Fruit fly (Drosophila melanogaster) whole organism, embryonic: ENCODE data around the gene MtnF.

Experiments
- Blimp-1 ChIP-seq: fragments of 200-800 bp; sonication (Bioruptor generic); optimal IDR thresholded peaks from 3 replicates; lab custom pipeline; 2018; ENCODE audit warnings: missing biosample characterization, missing genetic modification characterization, mild to moderate bottlenecking, moderate library complexity, missing genetic modification reagents
- BtbVII ChIP-seq: fragments of 200-800 bp; sonication (Bioruptor generic); optimal IDR thresholded peaks from 3 replicates; lab custom pipeline; 2017; ENCODE audit warnings: missing biosample characterization, mild to moderate bottlenecking, missing genetic modification characterization
- Bteb2 ChIP-seq: fragments of 200-800 bp; sonication (Bioruptor generic); optimal IDR thresholded peaks from 2 replicates; lab custom pipeline; 2016; ENCODE audit warnings: missing biosample characterization, missing genetic modification characterization
- CG10267 ChIP-seq: fragments of 200-800 bp; sonication (Bioruptor generic); optimal IDR thresholded peaks from 2 replicates; lab custom pipeline; 2018; ENCODE audit warnings: missing biosample characterization, mild to moderate bottlenecking, missing genetic modification characterization, moderate library complexity
- CG10321 ChIP-seq: fragments of 200-800 bp; sonication (Bioruptor generic); IDR thresholded peaks from 2 replicates; pipeline ENCODE4 v1.3.6; 2022; ENCODE audit warnings: missing biosample characterization, missing genetic modification characterization
- CG11247 ChIP-seq: fragments of 200-800 bp; sonication (Bioruptor generic); IDR thresholded peaks from 2 replicates; pipeline ENCODE4 v1.3.6; 2022; ENCODE audit warnings: missing biosample characterization, missing genetic modification characterization
- CG12236 ChIP-seq: fragments of 200-800 bp; sonication (Bioruptor generic); optimal IDR thresholded peaks from 2 replicates; lab custom pipeline; 2016; ENCODE audit warnings: missing biosample characterization, missing genetic modification characterization
- CG13287 ChIP-seq: fragments of 200-800 bp; sonication (Bioruptor generic); IDR thresholded peaks from 2 replicates; pipeline ENCODE4 v1.3.6; 2022; ENCODE audit warnings: missing biosample characterization, missing genetic modification characterization; ENCODE audit not compliant: partially characterized antibody
- CG13424 ChIP-seq: fragments of 200-800 bp; sonication (Bioruptor generic); optimal IDR thresholded peaks from 2 replicates; lab custom pipeline; 2019; ENCODE audit warnings: missing biosample characterization, mild to moderate bottlenecking, missing genetic modification characterization, moderate library complexity
- CG15601 ChIP-seq: fragments of 200-800 bp; sonication (Bioruptor generic); optimal IDR thresholded peaks from 3 replicates; lab custom pipeline; 2019; ENCODE audit warnings: missing biosample characterization, mild to moderate bottlenecking, missing genetic modification characterization, moderate library complexity
- CG1647 ChIP-seq: fragments of 200-800 bp; sonication (Bioruptor generic); optimal IDR thresholded peaks from 3 replicates; lab custom pipeline; 2016; ENCODE audit warnings: missing biosample characterization, missing genetic modification characterization
- CG16813 ChIP-seq: fragments of 200-800 bp; sonication (Bioruptor generic); IDR thresholded peaks from 3 replicates; pipeline ENCODE4 v1.3.6; 2022; ENCODE audit warnings: missing biosample characterization, missing genetic modification characterization; ENCODE audit not compliant: partially characterized antibody
- CG30403 ChIP-seq: fragments of 200-800 bp; sonication (Bioruptor generic); optimal IDR thresholded peaks from 3 replicates; lab custom pipeline; 2016; ENCODE audit warnings: missing biosample characterization, missing genetic modification characterization
- CG31388 ChIP-seq: fragments of 200-800 bp; sonication (Bioruptor generic); optimal IDR thresholded peaks from 2 replicates; lab custom pipeline; 2016; ENCODE audit warnings: missing biosample characterization, missing genetic modification characterization
- CG34422 ChIP-seq: fragments of 200-800 bp; sonication (Bioruptor generic); IDR thresholded peaks from 3 replicates; pipeline ENCODE4 v1.3.6; 2022; ENCODE audit warnings: missing biosample characterization, missing genetic modification characterization
- CG3995 ChIP-seq: fragments of 200-800 bp; sonication (Bioruptor generic); optimal IDR thresholded peaks from 3 replicates; lab custom pipeline; 2016; ENCODE audit warnings: missing biosample characterization, missing genetic modification characterization
- CG4617 ChIP-seq: fragments of 200-800 bp; sonication (Bioruptor generic); optimal IDR thresholded peaks from 3 replicates; lab custom pipeline; 2016; ENCODE audit warnings: missing biosample characterization, missing genetic modification characterization, borderline replicate concordance
- CG4730 ChIP-seq: fragments of 200-800 bp; sonication (Bioruptor generic); IDR thresholded peaks from 2 replicates; pipeline ENCODE4 v1.3.6; 2022; ENCODE audit warnings: missing biosample characterization, missing genetic modification characterization
- CG7556 ChIP-seq: fragments of 200-800 bp; sonication (Bioruptor generic); optimal IDR thresholded peaks from 2 replicates; lab custom pipeline; 2017; ENCODE audit warnings: missing biosample characterization, mild to moderate bottlenecking, missing genetic modification characterization
- CG7963 ChIP-seq: fragments of 200-800 bp; sonication (Bioruptor generic); IDR thresholded peaks from 3 replicates; pipeline ENCODE4 v1.3.6; 2022; ENCODE audit warnings: missing biosample characterization, missing genetic modification characterization; ENCODE audit not compliant: partially characterized antibody
- CG8089 ChIP-seq: fragments of 200-800 bp; sonication (Bioruptor generic); optimal IDR thresholded peaks from 3 replicates; lab custom pipeline; 2016; ENCODE audit warnings: missing biosample characterization, missing genetic modification characterization
- CG8388 ChIP-seq: fragments of 200-800 bp; sonication (Bioruptor generic); optimal IDR thresholded peaks from 2 replicates; lab custom pipeline; 2019; ENCODE audit warnings: missing biosample characterization, mild to moderate bottlenecking, missing genetic modification characterization, moderate library complexity
- Dp ChIP-seq: fragments of 200-800 bp; sonication (Bioruptor generic); optimal IDR thresholded peaks from 2 replicates; lab custom pipeline; 2018; ENCODE audit warnings: missing biosample characterization, mild to moderate bottlenecking, missing genetic modification characterization, moderate library complexity
- Dref ChIP-seq: fragments of 200-800 bp; sonication (Bioruptor generic); IDR thresholded peaks from 2 replicates; pipeline ENCODE4 v1.3.6; 2022; ENCODE audit warnings: missing biosample characterization, missing genetic modification characterization
- E2f2 ChIP-seq: fragments of 200-800 bp; sonication (Bioruptor generic); IDR thresholded peaks from 2 replicates; pipeline ENCODE4 v1.3.6; 2022; ENCODE audit warnings: missing biosample characterization, missing genetic modification characterization
- GATAe ChIP-seq: fragments of 200-800 bp; sonication (Bioruptor generic); conservative IDR thresholded peaks from 2 replicates; pipeline ENCODE4 v1.3.6; 2022; ENCODE audit warnings: missing biosample characterization, missing genetic modification characterization
- HmgZ ChIP-seq: fragments of 200-800 bp; sonication (Bioruptor generic); optimal IDR thresholded peaks from 2 replicates; lab custom pipeline; 2018; ENCODE audit warnings: missing biosample characterization, mild to moderate bottlenecking, missing genetic modification characterization
- Hmx ChIP-seq: fragments of 200-800 bp; sonication (Bioruptor generic); optimal IDR thresholded peaks from 2 replicates; lab custom pipeline; 2016; ENCODE audit warnings: missing biosample characterization, missing genetic modification characterization
- Med ChIP-seq: fragments of 200-800 bp; sonication (Bioruptor generic); peaks from one replicate; lab custom pipeline; 2016; ENCODE audit warnings: missing biosample characterization, missing genetic modification characterization, mild to moderate bottlenecking, inconsistent platforms, moderate library complexity
- Myb ChIP-seq: fragments of 200-800 bp; sonication (Bioruptor generic); optimal IDR thresholded peaks from 2 replicates; lab custom pipeline; 2016; ENCODE audit warnings: missing biosample characterization, missing genetic modification characterization
- Opbp ChIP-seq: fragments of 200-800 bp; sonication (Bioruptor generic); IDR thresholded peaks from 3 replicates; pipeline ENCODE4 v1.3.6; 2022; ENCODE audit warnings: missing biosample characterization, missing genetic modification characterization; ENCODE audit not compliant: partially characterized antibody
- Poxn ChIP-seq: fragments of 200-800 bp; sonication (Bioruptor generic); IDR thresholded peaks from 2 replicates; pipeline ENCODE4 v1.3.6; 2022; ENCODE audit warnings: missing biosample characterization, missing genetic modification characterization
- Six4 ChIP-seq: fragments of 200-800 bp; sonication (Bioruptor generic); optimal IDR thresholded peaks from 2 replicates; lab custom pipeline; 2016; ENCODE audit warnings: missing biosample characterization, missing genetic modification characterization
- Sox102F ChIP-seq: fragments of 200-800 bp; sonication (Bioruptor generic); optimal IDR thresholded peaks from 2 replicates; lab custom pipeline; 2018; ENCODE audit warnings: missing biosample characterization, mild to moderate bottlenecking, missing genetic modification characterization, moderate library complexity
- Sry-δ ChIP-seq: fragments of 200-800 bp; sonication (Bioruptor generic); optimal IDR thresholded peaks from 2 replicates; lab custom pipeline; 2016; ENCODE audit warnings: missing biosample characterization, missing genetic modification characterization
- Ssrp ChIP-seq: fragments of 200-800 bp; sonication (Bioruptor generic); optimal IDR thresholded peaks from 2 replicates; lab custom pipeline; 2018; ENCODE audit warnings: missing biosample characterization, mild to moderate bottlenecking, missing genetic modification characterization, moderate library complexity
- Usf ChIP-seq: fragments of 200-800 bp; sonication (Bioruptor generic); optimal IDR thresholded peaks from 2 replicates; lab custom pipeline; 2017; ENCODE audit warnings: missing genotype, missing biosample characterization, missing genetic modification characterization
- ase ChIP-seq: fragments of 200-800 bp; sonication (Bioruptor generic); IDR thresholded peaks from 3 replicates; pipeline ENCODE4 v1.3.6; 2022; ENCODE audit warnings: missing biosample characterization, missing genetic modification characterization
- crp ChIP-seq, 2 experiments: fragments of 200-800 bp; sonication (Bioruptor generic); optimal IDR thresholded peaks; 2 replicates in 1 of 2; 3 replicates in 1 of 2; lab custom pipeline; 2017; ENCODE audit warnings: missing biosample characterization in 2 of 2, missing genetic modification characterization in 2 of 2, mild to moderate bottlenecking in 1 of 2, moderate library complexity in 1 of 2
- exex ChIP-seq: fragments of 200-800 bp; sonication (Bioruptor generic); optimal IDR thresholded peaks from 4 replicates; lab custom pipeline; 2018; ENCODE audit warnings: missing biosample characterization, mild to moderate bottlenecking, missing genetic modification characterization, moderate library complexity
- gt ChIP-seq: fragments of 200-800 bp; sonication (Bioruptor generic); IDR thresholded peaks from 2 replicates; pipeline ENCODE4 v1.3.6; 2022; ENCODE audit warnings: missing biosample characterization, missing genetic modification characterization
- ham ChIP-seq: fragments of 200-800 bp; sonication (Bioruptor generic); IDR thresholded peaks from 2 replicates; pipeline ENCODE4 v1.3.6; 2022; ENCODE audit warnings: missing biosample characterization, missing genetic modification characterization
- ind ChIP-seq: fragments of 200-800 bp; sonication (Bioruptor generic); optimal IDR thresholded peaks from 3 replicates; lab custom pipeline; 2016; ENCODE audit warnings: missing biosample characterization, missing genetic modification characterization
- kni ChIP-seq: fragments of 200-800 bp; sonication (Bioruptor generic); optimal IDR thresholded peaks from 3 replicates; lab custom pipeline; 2017; ENCODE audit warnings: mild to moderate bottlenecking, missing biosample characterization, missing genetic modification reagents, missing genetic modification characterization
- knrl ChIP-seq: fragments of 200-800 bp; sonication (Bioruptor generic); IDR thresholded peaks from 3 replicates; pipeline ENCODE4 v1.3.6; 2022; ENCODE audit warnings: missing biosample characterization, missing genetic modification characterization; ENCODE audit not compliant: partially characterized antibody
- run ChIP-seq: fragments of 200-800 bp; sonication (Bioruptor generic); optimal IDR thresholded peaks from 3 replicates; lab custom pipeline; 2018; ENCODE audit warnings: missing biosample characterization, mild to moderate bottlenecking, missing genetic modification characterization
- sr ChIP-seq: fragments of 200-800 bp; sonication (Bioruptor generic); IDR thresholded peaks from 3 replicates; pipeline ENCODE4 v1.3.6; 2022; ENCODE audit warnings: missing biosample characterization, missing genetic modification characterization
- tna ChIP-seq: fragments of 200-800 bp; sonication (Bioruptor generic); IDR thresholded peaks from 2 replicates; pipeline ENCODE4 v1.3.6; 2022; ENCODE audit warnings: missing biosample characterization, missing genetic modification characterization; ENCODE audit not compliant: partially characterized antibody
- unc-4 ChIP-seq: fragments of 200-800 bp; sonication (Bioruptor generic); IDR thresholded peaks from 2 replicates; pipeline ENCODE4 v1.3.6; 2022; ENCODE audit warnings: missing biosample characterization, missing genetic modification characterization; ENCODE audit not compliant: partially characterized antibody

MtnF gene

DNA sequence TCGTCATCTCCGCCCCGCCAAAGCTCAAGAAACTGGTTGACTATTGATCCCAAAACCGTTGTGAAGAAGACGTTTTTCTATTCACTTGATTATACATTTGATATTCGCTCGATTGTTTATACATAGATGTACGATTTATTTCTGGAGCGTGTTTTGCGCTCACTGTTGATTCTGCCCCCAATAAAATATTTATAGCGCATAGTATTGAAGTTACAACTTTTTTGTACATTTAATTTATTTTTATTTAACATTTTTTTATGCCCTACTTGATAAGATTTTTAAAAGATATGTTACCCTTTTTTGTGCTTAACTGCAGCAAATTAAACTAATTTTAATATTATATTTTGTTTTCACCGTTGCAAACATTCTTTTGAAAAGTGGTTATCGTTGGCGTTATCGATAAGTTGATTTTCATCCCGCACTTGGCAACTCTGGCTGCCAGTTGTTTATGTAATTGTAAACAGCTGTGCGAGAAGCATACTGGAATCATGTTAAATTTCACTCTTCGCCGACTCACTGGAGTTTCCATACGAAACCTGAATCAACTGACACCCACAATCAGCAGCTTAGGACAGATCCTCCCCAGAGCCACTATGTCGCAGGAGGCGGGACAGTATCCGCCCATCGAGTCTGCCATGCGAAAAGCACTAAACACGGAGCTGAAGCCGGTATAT lies 24.3 kb upstream of the MtnF start, which contains the start of gene CG31126 (continued):
- TF ChIP-seq Sry-δ: peak; percentile 29
- no peak for TF ChIP-seq GATAe (GFP tag; lab: Robert Waterston, UW)
- TF ChIP-seq Poxn (GFP tag; lab: Robert Waterston, UW): no peak
- TF ChIP-seq Sox102F (GFP tag; lab: Kevin White, UChicago): no peak
- no peak for TF ChIP-seq CG11247
- TF ChIP-seq ind (GFP tag; lab: Kevin White, UChicago): no peak
- TF ChIP-seq CG7963 (GFP tag; lab: Robert Waterston, UW): 0 out of 3 replicates have a peak, but pooled peaks have one; percentile 47
- TF ChIP-seq unc-4: peak; percentile 58
- TF ChIP-seq CG3995 (GFP tag; lab: Kevin White, UChicago): peak; percentile 26
- TF ChIP-seq Med (GFP tag; lab: Kevin White, UChicago): peak; percentile 65
- peak; percentile 37 for TF ChIP-seq CG10267 (tag; lab: Kevin White, UChicago)
- TF ChIP-seq kni: no peak
- peak; percentile 85 for TF ChIP-seq Dref (GFP tag; lab: Robert Waterston, UW)
- TF ChIP-seq crp (GFP tag; optimal IDR thresholded peaks at IDR 0.05; lab: Kevin White, UChicago): peak; percentile 68 to 94
- no peak for TF ChIP-seq CG31388 (GFP tag; lab: Kevin White, UChicago)
- no peak for TF ChIP-seq Ssrp (tag; lab: Kevin White, UChicago)
- TF ChIP-seq ase (GFP tag; lab: Robert Waterston, UW): no peak
- TF ChIP-seq tna (GFP tag; lab: Robert Waterston, UW): no peak
- no peak for TF ChIP-seq CG8089
- no peak for TF ChIP-seq Blimp-1 (GFP tag; lab: Kevin White, UChicago)
- TF ChIP-seq Hmx: no peak
- no peak for TF ChIP-seq CG12236 (GFP tag; lab: Kevin White, UChicago)
- TF ChIP-seq sr (GFP tag; lab: Robert Waterston, UW): no peak
- no peak for TF ChIP-seq CG30403 (GFP tag; lab: Kevin White, UChicago)
- TF ChIP-seq gt (GFP tag; lab: Robert Waterston, UW): no peak
- TF ChIP-seq CG34422 (GFP tag; lab: Robert Waterston, UW): peak; percentile 64; the same call in 1 of the 3 replicates
- no peak for TF ChIP-seq CG1647
- no peak for TF ChIP-seq CG7556 (GFP tag; lab: Kevin White, UChicago)
- no peak for TF ChIP-seq exex (tag; lab: Kevin White, UChicago)
- no peak for TF ChIP-seq CG15601 (tag; lab: Kevin White, UChicago)
- TF ChIP-seq HmgZ (tag; lab: Kevin White, UChicago): peak; percentile 35
- no peak for TF ChIP-seq ham (GFP tag; lab: Robert Waterston, UW)
- TF ChIP-seq CG4617 (GFP tag; lab: Kevin White, UChicago): peak; percentile 10
- TF ChIP-seq BtbVII (GFP tag; lab: Kevin White, UChicago): no peak
- no peak for TF ChIP-seq Six4
- TF ChIP-seq CG13424: no peak
- TF ChIP-seq Usf: no peak
- no peak for TF ChIP-seq CG10321 (GFP tag; lab: Robert Waterston, UW)
- TF ChIP-seq knrl (GFP tag; lab: Robert Waterston, UW): 0 out of 3 replicates have a peak, but pooled peaks have one; percentile 9
- TF ChIP-seq Opbp: peak; percentile 44; the same call in 2 of the 3 replicates
- peak; percentile 42 for TF ChIP-seq E2f2 (GFP tag; lab: Robert Waterston, UW)
- peak; percentile 59; the same call in 2 of the 3 replicates for TF ChIP-seq CG16813 (GFP tag; lab: Robert Waterston, UW)
- TF ChIP-seq Dp (GFP tag; lab: Kevin White, UChicago): peak; percentile 53
- TF ChIP-seq CG13287: peak; percentile 76
- no peak for TF ChIP-seq Bteb2 (GFP tag; lab: Kevin White, UChicago)
- TF ChIP-seq CG8388 (GFP tag; lab: Kevin White, UChicago): peak; percentile 92
- TF ChIP-seq run (tag; lab: Kevin White, UChicago): no peak
- TF ChIP-seq Myb (GFP tag; lab: Kevin White, UChicago): peak; percentile 93
- TF ChIP-seq CG4730 (GFP tag; lab: Robert Waterston, UW): no peak
